Worm (Caenorhabditis elegans) whole organism, late embryonic: ENCODE measurements around the gene Y50E8A.11.

Experiments used
- C08G9.2 ChIP-seq: sonication (generic microtip); optimal IDR thresholded peaks from 2 replicates; lab custom pipeline; 2016; ENCODE audit warnings: mild to moderate bottlenecking, missing genetic modification characterization, moderate library complexity, missing compliant biosample characterization
- K02D7.2 ChIP-seq: sonication (generic microtip); optimal IDR thresholded peaks from 2 replicates; lab custom pipeline; 2017; ENCODE audit warnings: mild to moderate bottlenecking, missing genetic modification characterization, missing compliant biosample characterization
- K09A11.1 ChIP-seq: sonication (generic microtip); optimal IDR thresholded peaks from 2 replicates; lab custom pipeline; 2017; ENCODE audit warnings: antibody characterized with exemption, mild to moderate bottlenecking, missing genetic modification characterization, missing compliant biosample characterization; ENCODE audit not compliant: insufficient read depth
- Y22D7AL.16 ChIP-seq: sonication (generic microtip); optimal IDR thresholded peaks from 2 replicates; lab custom pipeline; 2016; ENCODE audit warnings: missing genetic modification characterization, missing compliant biosample characterization
- ama-1 ChIP-seq: fragments of 150-350 bp; optimal IDR thresholded peaks from 2 replicates; lab custom pipeline; 2014
- ceh-14 ChIP-seq: sonication (generic microtip); optimal IDR thresholded peaks from 2 replicates; lab custom pipeline; 2016; ENCODE audit warnings: missing genotype, missing genetic modification characterization, missing compliant biosample characterization
- ceh-19 ChIP-seq: fragments of 200-800 bp; sonication (Bioruptor generic); optimal IDR thresholded peaks from 2 replicates; lab custom pipeline; 2018; ENCODE audit warnings: mild to moderate bottlenecking, missing genetic modification characterization, missing compliant biosample characterization
- ceh-2 ChIP-seq: sonication (generic microtip); optimal IDR thresholded peaks from 2 replicates; lab custom pipeline; 2016; ENCODE audit warnings: missing genotype, missing genetic modification characterization, missing compliant biosample characterization
- ceh-22 ChIP-seq: sonication (generic microtip); optimal IDR thresholded peaks from 2 replicates; lab custom pipeline; 2017; ENCODE audit warnings: missing biosample characterization, missing genetic modification characterization
- ceh-30 ChIP-seq: fragments of 150-350 bp; optimal IDR thresholded peaks from 2 replicates; lab custom pipeline; 2014; ENCODE audit warnings: missing biosample characterization, missing genetic modification characterization
- ceh-34 ChIP-seq: sonication (generic microtip); optimal IDR thresholded peaks from 2 replicates; lab custom pipeline; 2016; ENCODE audit warnings: mild to moderate bottlenecking, missing genetic modification characterization, missing compliant biosample characterization
- ceh-48 ChIP-seq: sonication (generic microtip); optimal IDR thresholded peaks from 2 replicates; lab custom pipeline; 2016; ENCODE audit warnings: missing genetic modification characterization, inconsistent platforms, missing compliant biosample characterization
- ceh-9 ChIP-seq: sonication (generic microtip); optimal IDR thresholded peaks from 2 replicates; lab custom pipeline; 2016; ENCODE audit warnings: mild to moderate bottlenecking, missing genetic modification characterization, inconsistent platforms, missing compliant biosample characterization
- che-1 ChIP-seq: sonication (generic microtip); optimal IDR thresholded peaks from 2 replicates; lab custom pipeline; 2016; ENCODE audit warnings: mild to moderate bottlenecking, missing genetic modification characterization, missing compliant biosample characterization
- ets-4 ChIP-seq: sonication (generic microtip); optimal IDR thresholded peaks from 2 replicates; lab custom pipeline; 2016; ENCODE audit warnings: missing genetic modification characterization, missing compliant biosample characterization
- eyg-1 ChIP-seq: sonication (generic microtip); optimal IDR thresholded peaks from 2 replicates; lab custom pipeline; 2016; ENCODE audit warnings: missing genotype, missing genetic modification characterization, missing compliant biosample characterization
- fkh-10 ChIP-seq: fragments of 150-350 bp; optimal IDR thresholded peaks from 2 replicates; lab custom pipeline; 2014; ENCODE audit warnings: missing biosample characterization, missing genetic modification reagents, missing genetic modification characterization
- gmeb-2 ChIP-seq: sonication (generic microtip); optimal IDR thresholded peaks from 2 replicates; lab custom pipeline; 2016; ENCODE audit warnings: missing genetic modification characterization, inconsistent platforms, missing compliant biosample characterization
- hlh-8 ChIP-seq: sonication (generic microtip); optimal IDR thresholded peaks from 2 replicates; lab custom pipeline; 2016; ENCODE audit warnings: missing genotype, missing genetic modification characterization, missing compliant biosample characterization
- lim-6 ChIP-seq: sonication (generic microtip); optimal IDR thresholded peaks from 2 replicates; lab custom pipeline; 2016; ENCODE audit warnings: missing genetic modification characterization, missing compliant biosample characterization
- lin-11 ChIP-seq: fragments of 200-800 bp; sonication (Bioruptor generic); optimal IDR thresholded peaks from 2 replicates; lab custom pipeline; 2018; ENCODE audit warnings: mild to moderate bottlenecking, missing genetic modification characterization, missing compliant biosample characterization
- mec-3 ChIP-seq: sonication (generic microtip); optimal IDR thresholded peaks from 2 replicates; lab custom pipeline; 2016; ENCODE audit warnings: borderline replicate concordance, missing genetic modification characterization, missing compliant biosample characterization
- nfya-1 ChIP-seq: sonication (generic microtip); optimal IDR thresholded peaks from 2 replicates; lab custom pipeline; 2017; ENCODE audit warnings: missing genetic modification characterization, mild to moderate bottlenecking, missing compliant biosample characterization, antibody characterized with exemption, moderate library complexity
- nhr-11 ChIP-seq: fragments of 150-350 bp; optimal IDR thresholded peaks from 2 replicates; lab custom pipeline; 2014; ENCODE audit warnings: missing biosample characterization, missing genetic modification characterization
- npax-4 ChIP-seq: sonication (generic microtip); optimal IDR thresholded peaks from 2 replicates; lab custom pipeline; 2016; ENCODE audit warnings: missing genetic modification characterization, missing compliant biosample characterization
- odd-2 ChIP-seq: sonication (generic microtip); optimal IDR thresholded peaks from 2 replicates; lab custom pipeline; 2017; ENCODE audit warnings: antibody characterized with exemption, mild to moderate bottlenecking, missing genetic modification characterization, missing compliant biosample characterization
- pha-4 ChIP-seq: fragments of 150-350 bp; optimal IDR thresholded peaks from 2 replicates; lab custom pipeline; 2018; ENCODE audit warnings: missing biosample characterization, missing genetic modification reagents, missing genetic modification characterization
- pros-1 ChIP-seq: fragments of 150-350 bp; optimal IDR thresholded peaks from 2 replicates; lab custom pipeline; 2014; ENCODE audit warnings: missing biosample characterization, missing genetic modification reagents, missing genetic modification characterization
- ref-2 ChIP-seq: sonication (generic microtip); optimal IDR thresholded peaks from 2 replicates; lab custom pipeline; 2016; ENCODE audit warnings: missing genetic modification characterization, missing compliant biosample characterization
- ttx-3 ChIP-seq: sonication (generic microtip); optimal IDR thresholded peaks from 2 replicates; lab custom pipeline; 2016; ENCODE audit warnings: missing genetic modification reagents, missing genetic modification characterization, missing compliant biosample characterization
- unc-42 ChIP-seq: sonication (generic microtip); optimal IDR thresholded peaks from 2 replicates; lab custom pipeline; 2016; ENCODE audit warnings: missing genotype, missing genetic modification characterization, missing compliant biosample characterization
- unc-55 ChIP-seq: sonication (generic microtip); optimal IDR thresholded peaks from 2 replicates; lab custom pipeline; 2017; ENCODE audit warnings: missing biosample characterization, missing genetic modification reagents, missing genetic modification characterization
- zip-5 ChIP-seq: sonication (generic microtip); optimal IDR thresholded peaks from 2 replicates; lab custom pipeline; 2016; ENCODE audit warnings: missing genetic modification characterization, missing compliant biosample characterization

Y50E8A.11 gene

DNA sequence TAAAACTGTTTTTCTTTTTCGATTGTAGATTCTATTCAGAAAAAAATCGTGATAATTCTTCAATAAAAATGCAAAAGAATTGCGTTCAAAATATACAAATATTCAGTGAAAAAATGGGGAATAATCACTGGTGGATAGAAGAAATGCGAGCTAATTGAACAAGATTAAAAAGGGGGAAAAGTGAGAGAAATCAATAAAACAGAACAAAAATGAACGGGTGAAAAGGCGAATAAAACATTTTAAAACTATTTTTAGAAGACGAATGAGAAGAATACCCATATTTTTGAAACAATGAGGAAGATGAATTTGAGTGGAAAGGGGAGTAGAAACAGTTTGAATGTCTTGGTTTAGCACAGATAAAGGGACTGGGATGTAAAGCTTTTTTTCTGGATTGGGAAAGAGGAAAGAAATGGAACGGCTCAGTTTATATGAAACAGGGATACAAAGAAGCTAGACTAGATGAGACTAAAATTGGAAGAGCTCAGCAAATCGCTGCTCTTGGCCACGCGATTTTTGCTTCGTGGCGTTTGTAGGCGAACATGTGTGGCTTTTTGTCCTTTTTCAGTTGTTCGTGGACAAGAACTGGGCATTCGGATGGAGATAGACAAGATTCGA is 3.0 kb downstream of the Y50E8A.11 start, which contains the start of gene Y50E8A.12:
Gene Y50E8A.12 (minus strand): TSS at position 51 of the 615 bp plus-strand sequence.
- no peak for TF ChIP-seq fkh-10 (GFP tag; lab: Kevin White, UChicago)
- TF ChIP-seq zip-5, result no peak
- no peak for TF ChIP-seq ceh-14 (tag; lab: Kevin White, UChicago)
- TF ChIP-seq che-1, result no peak
- TF ChIP-seq ceh-19 (GFP tag; lab: Kevin White, UChicago), result no peak
- TF ChIP-seq hlh-8 (tag; lab: Kevin White, UChicago), result no peak
- no peak for TF ChIP-seq eyg-1 (tag; lab: Kevin White, UChicago)
- TF ChIP-seq, all 69 proteins: peak for 0

DNA sequence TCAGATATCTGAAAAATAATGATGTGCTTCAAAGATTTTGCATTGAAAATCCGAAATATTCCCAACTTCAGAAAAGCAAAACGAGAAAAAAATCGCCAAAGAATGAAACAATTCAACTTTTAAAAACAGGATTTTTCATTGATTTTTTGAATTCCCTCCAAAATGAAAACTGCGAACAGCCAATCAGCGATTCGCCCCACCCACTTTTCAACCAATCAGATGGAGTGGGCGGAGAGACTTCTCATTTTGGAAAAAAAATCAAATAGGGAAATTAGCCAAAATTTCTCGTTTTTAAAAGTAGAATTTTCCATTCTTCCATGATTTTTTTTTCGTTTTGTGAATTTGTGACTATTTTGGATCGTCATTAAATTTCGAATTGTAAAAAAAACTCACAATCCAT is 3.6 kb downstream of the Y50E8A.11 start:
- TF ChIP-seq nhr-11 (tag; lab: Kevin White, UChicago), result no peak
- peak; percentile 88 for TF ChIP-seq nfya-1

DNA sequence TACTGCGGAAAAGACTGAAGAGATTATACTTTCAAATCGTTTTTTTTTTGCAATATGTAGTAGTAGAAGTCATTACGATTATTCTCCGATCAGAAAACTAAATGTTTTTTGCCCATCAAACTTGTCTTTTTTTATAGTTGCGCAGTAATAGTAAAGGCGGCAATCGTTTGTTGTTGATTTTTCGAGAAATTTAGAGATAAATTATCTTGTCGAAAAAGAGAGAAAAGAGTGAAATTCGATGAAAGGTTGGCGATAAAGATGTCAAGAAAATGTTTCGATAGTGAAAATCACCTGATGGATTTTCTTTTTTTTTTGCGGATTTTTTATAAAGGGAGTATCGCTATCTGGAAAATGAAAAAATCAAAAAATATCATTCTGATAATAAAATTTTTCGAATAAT is 7.2 kb downstream of the Y50E8A.11 start:
- TF ChIP-seq gmeb-2 (tag; lab: Kevin White, UChicago) (no peak), ceh-48 (tag; lab: Kevin White, UChicago) (no peak), K02D7.2 (tag; lab: Kevin White, UChicago) (no peak), pha-4 (tag; lab: Kevin White, UChicago) (no peak), ceh-22 (tag; lab: Kevin White, UChicago) (no peak), ceh-30 (tag; lab: Kevin White, UChicago) (no peak), lin-11 (tag; lab: Kevin White, UChicago) (no peak), ceh-2 (no peak), ttx-3 (tag; lab: Kevin White, UChicago) (no peak), ceh-14 (tag; lab: Kevin White, UChicago) (no peak), pros-1 (tag; lab: Kevin White, UChicago) (no peak), fkh-10 (GFP tag; lab: Kevin White, UChicago) (no peak)

DNA sequence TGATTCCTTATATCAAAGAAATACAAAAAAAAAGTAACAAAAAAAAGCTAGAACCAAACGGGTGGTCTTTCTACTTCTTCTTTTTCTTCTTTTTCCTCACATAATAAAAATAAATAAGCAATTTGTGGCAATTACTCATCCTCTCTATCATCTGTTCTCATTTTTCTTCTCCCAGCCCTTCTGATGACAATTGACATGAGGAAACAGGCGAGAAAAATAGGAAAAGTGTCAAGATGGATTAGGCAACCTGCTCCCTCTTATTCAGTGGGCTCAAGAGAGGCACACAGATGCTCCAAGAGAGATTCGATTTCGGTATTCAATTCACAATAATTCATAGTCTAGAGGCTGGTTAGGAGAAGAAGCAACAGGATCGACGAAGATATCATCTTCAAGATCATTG is 9.6 kb downstream of the Y50E8A.11 start:
- TF ChIP-seq Y22D7AL.16 (tag; lab: Kevin White, UChicago) (no peak), ceh-34 (tag; lab: Kevin White, UChicago) (peak; percentile 89), unc-55 (GFP tag; lab: Kevin White, UChicago) (peak; percentile 72), lim-6 (tag; lab: Kevin White, UChicago) (no peak), fkh-10 (GFP tag; lab: Kevin White, UChicago) (no peak), ets-4 (tag; lab: Kevin White, UChicago) (no peak)

DNA sequence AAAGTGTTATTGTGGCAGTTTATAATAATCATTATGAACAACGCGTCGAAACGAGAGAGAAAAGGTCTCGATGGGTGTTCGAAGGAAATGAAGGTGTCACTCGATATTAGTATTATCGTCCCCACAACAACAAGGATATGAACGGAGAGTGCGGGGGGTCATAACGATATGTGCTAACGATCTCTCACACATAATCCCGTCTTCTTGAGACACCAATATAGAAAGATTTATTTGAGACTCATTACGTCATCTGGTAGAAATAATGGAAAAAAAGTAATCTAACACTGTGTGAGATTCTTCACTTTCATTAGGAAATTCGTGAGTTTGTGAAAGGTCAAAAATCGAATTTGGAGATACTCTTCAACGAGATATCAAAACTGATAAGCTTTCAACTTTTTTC is 10.5 kb downstream of the Y50E8A.11 start:
- no peak for TF ChIP-seq nhr-11 (tag; lab: Kevin White, UChicago)
- no peak for TF ChIP-seq lim-6 (tag; lab: Kevin White, UChicago)
- TF ChIP-seq lin-11 (tag; lab: Kevin White, UChicago), result no peak
- no peak for TF ChIP-seq ceh-34 (tag; lab: Kevin White, UChicago)
- no peak for TF ChIP-seq K09A11.1 (tag; lab: Kevin White, UChicago)
- no peak for TF ChIP-seq ama-1
- no peak for TF ChIP-seq odd-2 (tag; lab: Kevin White, UChicago)
- no peak for TF ChIP-seq ref-2
- TF ChIP-seq ceh-30 (tag; lab: Kevin White, UChicago), result no peak
- no peak for TF ChIP-seq ceh-22 (tag; lab: Kevin White, UChicago)
- no peak for TF ChIP-seq fkh-10 (GFP tag; lab: Kevin White, UChicago)
- no peak for TF ChIP-seq C08G9.2 (tag; lab: Kevin White, UChicago)
- no peak for TF ChIP-seq ceh-9
- no peak for TF ChIP-seq ttx-3 (tag; lab: Kevin White, UChicago)
- TF ChIP-seq unc-42, result no peak
- TF ChIP-seq ceh-14 (tag; lab: Kevin White, UChicago), result no peak
- TF ChIP-seq mec-3 (tag; lab: Kevin White, UChicago), result no peak
- no peak for TF ChIP-seq npax-4 (tag; lab: Kevin White, UChicago)
